Fruit fly (Drosophila melanogaster): ENCODE data around the gene CG6836.

The CG6836 gene

DNA sequence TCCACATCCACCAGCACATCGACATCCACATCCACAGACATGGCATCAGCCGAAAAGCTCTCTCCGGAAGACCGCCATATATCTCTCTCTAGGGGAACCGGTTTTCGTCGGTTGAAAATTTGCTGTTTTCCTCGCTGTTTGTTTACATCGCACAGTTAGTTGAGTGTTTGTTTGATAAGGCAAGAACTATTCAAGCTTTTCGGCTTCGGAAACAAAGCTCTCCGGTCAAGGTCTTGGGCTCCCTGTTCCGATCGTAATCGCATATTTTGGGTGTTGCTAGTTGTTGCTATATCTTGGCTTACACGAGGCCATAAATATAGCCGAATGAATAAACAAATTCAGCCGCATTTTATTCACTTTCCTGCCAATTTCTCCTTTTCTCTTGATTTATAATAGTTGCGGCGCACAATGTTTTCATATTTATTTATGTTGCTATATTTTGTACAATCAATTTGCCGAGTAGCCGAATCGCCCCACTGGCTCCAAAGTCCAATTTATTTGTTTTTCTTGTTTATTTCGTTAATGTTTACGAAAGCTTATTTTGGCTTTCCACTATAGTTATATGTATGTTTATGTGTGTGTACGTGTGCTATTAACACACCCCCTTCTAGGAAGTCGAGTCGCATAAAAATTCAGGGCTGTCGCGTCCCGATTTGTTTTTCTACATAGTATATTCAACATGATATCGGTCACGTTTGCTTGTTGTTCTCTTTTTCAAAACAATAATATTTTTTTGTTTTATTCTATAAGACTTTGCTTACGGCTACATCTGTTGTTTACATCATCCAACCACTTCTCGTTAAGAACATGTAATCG, 46.6 kb downstream of the CG6836 start (continued):
- TF ChIP-seq CG15269 (tag; optimal IDR thresholded peaks at IDR 0.05) (peak; percentile 19), CG10209 (GFP tag; optimal IDR thresholded peaks at IDR 0.05) (no peak), ftz-f1 (GFP tag; optimal IDR thresholded peaks at IDR 0.05) (peak; percentile 88), CG9932 (GFP tag; IDR thresholded peaks at IDR 0.05) (peak; percentile 33; the same call in 1 of the 2 replicates), peb (GFP tag; IDR thresholded peaks at IDR 0.05) (no peak), Nf-YC (tag; optimal IDR thresholded peaks at IDR 0.05) (peak; percentile 29), YL-1 (GFP tag; optimal IDR thresholded peaks at IDR 0.05) (peak; percentile 27), sd (tag; optimal IDR thresholded peaks at IDR 0.05) (peak; percentile 98), ci (GFP tag; IDR thresholded peaks at IDR 0.05) (no peak; the same call in 2 of the 3 replicates), CG12769 (tag; optimal IDR thresholded peaks at IDR 0.05) (peak; percentile 81), pros (GFP tag; optimal IDR thresholded peaks at IDR 0.05) (peak; percentile 28), CG32532 (GFP tag; IDR thresholded peaks at IDR 0.05) (peak; percentile 46; the same call in 1 of the 2 replicates), CG43689 (GFP tag; IDR thresholded peaks at IDR 0.05) (no peak), Fer2 (tag; optimal IDR thresholded peaks at IDR 0.05) (peak; percentile 13), exex (tag; optimal IDR thresholded peaks at IDR 0.05) (peak; percentile 44), Dbx (GFP tag; IDR thresholded peaks at IDR 0.05) (no peak), klu (GFP tag; IDR thresholded peaks at IDR 0.05) (no peak), caup (GFP tag; optimal IDR thresholded peaks at IDR 0.05; ENCODE audit: severe bottlenecking) (peak; percentile 1), sug (tag; optimal IDR thresholded peaks at IDR 0.05) (peak; percentile 45), BtbVII (GFP tag; optimal IDR thresholded peaks at IDR 0.05) (peak; percentile 15), CG3407 (GFP tag; optimal IDR thresholded peaks at IDR 0.05) (no peak), Sox100B (GFP tag; optimal IDR thresholded peaks at IDR 0.05) (peak; percentile 60), Lim3 (GFP tag; IDR thresholded peaks at IDR 0.05) (no peak), CG1233 (GFP tag; optimal IDR thresholded peaks at IDR 0.05) (no peak), B-H2 (GFP tag; optimal IDR thresholded peaks at IDR 0.05) (peak; percentile 29), lilli (GFP tag; optimal IDR thresholded peaks at IDR 0.05) (peak; percentile 17), CG13894 (tag; optimal IDR thresholded peaks at IDR 0.05) (peak; percentile 81), PHDP (tag; optimal IDR thresholded peaks at IDR 0.05) (peak; percentile 53), CG10274 (GFP tag; optimal IDR thresholded peaks at IDR 0.05) (peak; percentile 27), Sin3A (optimal IDR thresholded peaks at IDR 0.05) (no peak), sob (GFP tag; IDR thresholded peaks at IDR 0.05) (no peak), TFAM (GFP tag; optimal IDR thresholded peaks at IDR 0.05) (no peak), CG11504 (tag; optimal IDR thresholded peaks at IDR 0.05) (peak; percentile 25), stc (GFP tag; IDR thresholded peaks at IDR 0.05) (no peak), CG8924 (tag; optimal IDR thresholded peaks at IDR 0.05) (peak; percentile 49), CG11085 (GFP tag; IDR thresholded peaks at IDR 0.05) (no peak), zfh1 (GFP tag; IDR thresholded peaks at IDR 0.05) (peak; percentile 32; the same call in 1 of the 3 replicates), Rfx (GFP tag; IDR thresholded peaks at IDR 0.05) (peak; percentile 27; the same call in 1 of the 2 replicates), crc (GFP tag; optimal IDR thresholded peaks at IDR 0.05) (peak; percentile 0), CG17568 (GFP tag; optimal IDR thresholded peaks at IDR 0.05) (peak; percentile 39), Pdp1 (GFP tag; optimal IDR thresholded peaks at IDR 0.05) (peak in 1 of 2 experiments; percentile 93), Hand (GFP tag; optimal IDR thresholded peaks at IDR 0.05) (peak; percentile 30), CG15011 (GFP tag; optimal IDR thresholded peaks at IDR 0.05) (peak; percentile 44), gem (tag; optimal IDR thresholded peaks at IDR 0.05) (peak; percentile 82), CG18599 (GFP tag; optimal IDR thresholded peaks at IDR 0.05) (peak; percentile 43), ATbp (GFP tag; optimal IDR thresholded peaks at IDR 0.05) (peak; percentile 1), Vsx1 (GFP tag; optimal IDR thresholded peaks at IDR 0.05) (peak; percentile 51), CTCF (GFP tag; optimal IDR thresholded peaks at IDR 0.05) (no peak), CG17385 (GFP tag; optimal IDR thresholded peaks at IDR 0.05) (peak; percentile 35)
